Worm (Caenorhabditis elegans): ENCODE measurements around the gene nhr-225.
A peak's percentile ranks its signal among the peaks of the same experiment; 100 is the strongest.
"Not testable (repeated sequence)": the region's sequence is repeated elsewhere in the genome, so short reads cannot be mapped to it uniquely, and the experiment has no call there.

The nhr-225 gene

ce11 chrV:2290329-2290728, at the start of gene nhr-225:
nhr-225 (minus strand) TSS chrV:2290474.
- TF ChIP-seq ekl-4 (GFP tag; IDR thresholded peaks at IDR 0.05) (no peak), ama-1 (optimal IDR thresholded peaks at IDR 0.05) (no peak), ama-1 (GFP tag; optimal IDR thresholded peaks at IDR 0.05) (no peak), sea-2 (GFP tag; IDR thresholded peaks at IDR 0.05) (no peak), zim-3 (tag; optimal IDR thresholded peaks at IDR 0.05) (no peak), ets-4 (GFP tag; optimal IDR thresholded peaks at IDR 0.05) (no peak), F23B12.7 (tag; optimal IDR thresholded peaks at IDR 0.05; ENCODE audit: insufficient read depth) (no peak)

DNA sequence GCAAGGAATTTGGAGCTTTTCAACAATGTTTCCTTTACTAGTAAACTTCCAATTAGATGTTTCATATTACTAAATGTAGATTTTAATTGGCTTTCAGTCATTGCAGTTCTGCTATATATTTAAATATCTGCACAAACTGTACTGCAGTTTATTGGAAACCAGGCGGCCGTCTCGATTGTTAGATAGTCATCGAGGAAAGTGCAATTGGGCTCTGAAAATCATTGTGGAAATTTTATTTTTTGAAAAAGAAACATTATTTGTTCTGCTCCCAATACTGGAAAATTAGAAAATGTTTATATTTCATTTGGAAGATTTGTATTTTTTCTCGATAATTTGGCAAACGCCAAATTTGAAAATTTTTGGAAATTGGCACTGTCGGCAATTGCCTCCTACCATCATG, 48.3 kb upstream of the nhr-225 start, which contains the start of gene irld-29:
TSS of gene irld-29 (minus strand) at position 101 of the 400 bp plus-strand sequence.
- no peak for TF ChIP-seq ztf-6 (GFP tag; IDR thresholded peaks at IDR 0.05)
- no peak for TF ChIP-seq unc-130 (GFP tag; optimal IDR thresholded peaks at IDR 0.05)
- TF ChIP-seq rec-8 (tag; optimal IDR thresholded peaks at IDR 0.05): no peak
- no peak for TF ChIP-seq fkh-3 (tag; optimal IDR thresholded peaks at IDR 0.05)
- TF ChIP-seq lin-54 (GFP tag; optimal IDR thresholded peaks at IDR 0.05): no peak
- no peak for TF ChIP-seq dpff-1 (tag; optimal IDR thresholded peaks at IDR 0.05)
- no peak for TF ChIP-seq D2030.7 (GFP tag; IDR thresholded peaks at IDR 0.05)
- TF ChIP-seq madf-6 (GFP tag; IDR thresholded peaks at IDR 0.05): no peak
- no peak for TF ChIP-seq attf-3 (GFP tag; conservative IDR thresholded peaks at IDR 0.05)
- TF ChIP-seq B0019.2 (GFP tag; conservative IDR thresholded peaks at IDR 0.05): no peak

ce11 chrV:2336151-2336550, 45.9 kb upstream of the nhr-225 start, which contains the start of gene irld-28:
irld-28 (minus strand) TSS chrV:2336251.
- TF ChIP-seq attf-3 (GFP tag; conservative IDR thresholded peaks at IDR 0.05) (no peak), hlh-12 (tag; optimal IDR thresholded peaks at IDR 0.05) (no peak), hsf-1 (GFP tag; IDR thresholded peaks at IDR 0.05) (no peak), F57C9.4 (tag; optimal IDR thresholded peaks at IDR 0.05) (no peak), dox-1 (GFP tag; IDR thresholded peaks at IDR 0.05) (no peak), sdz-38 (tag; optimal IDR thresholded peaks at IDR 0.05) (no peak), ceh-79 (tag; optimal IDR thresholded peaks at IDR 0.05) (no peak), K11D2.4 (GFP tag; IDR thresholded peaks at IDR 0.05) (no peak), lin-54 (GFP tag; optimal IDR thresholded peaks at IDR 0.05) (no peak), ceh-91 (GFP tag; IDR thresholded peaks at IDR 0.05) (no peak), unc-62 (GFP tag; optimal IDR thresholded peaks at IDR 0.05) (no peak), mel-28 (tag; optimal IDR thresholded peaks at IDR 0.05; ENCODE audit: borderline replicate concordance) (no peak), lin-35 (GFP tag; optimal IDR thresholded peaks at IDR 0.05) (no peak)

ce11 chrV:2332837-2333236, 42.6 kb upstream of the nhr-225 start:
- TF ChIP-seq mcd-1 (GFP tag; IDR thresholded peaks at IDR 0.05) (peak; percentile 52), aptf-3 (GFP tag; IDR thresholded peaks at IDR 0.05) (0 out of 2 replicates have a peak, but pooled peaks have one; percentile 70), egrh-3 (GFP tag; IDR thresholded peaks at IDR 0.05) (peak; percentile 72; the same call in 1 of the 2 replicates), madf-6 (GFP tag; IDR thresholded peaks at IDR 0.05) (0 out of 2 replicates have a peak, but pooled peaks have one; percentile 7), snpc-4 (tag; optimal IDR thresholded peaks at IDR 0.05) (peak in 1 of 4 experiments; percentile 8)
- not testable (repeated sequence) for TF ChIP-seq snpc-4 (GFP tag; optimal IDR thresholded peaks at IDR 0.05)

DNA sequence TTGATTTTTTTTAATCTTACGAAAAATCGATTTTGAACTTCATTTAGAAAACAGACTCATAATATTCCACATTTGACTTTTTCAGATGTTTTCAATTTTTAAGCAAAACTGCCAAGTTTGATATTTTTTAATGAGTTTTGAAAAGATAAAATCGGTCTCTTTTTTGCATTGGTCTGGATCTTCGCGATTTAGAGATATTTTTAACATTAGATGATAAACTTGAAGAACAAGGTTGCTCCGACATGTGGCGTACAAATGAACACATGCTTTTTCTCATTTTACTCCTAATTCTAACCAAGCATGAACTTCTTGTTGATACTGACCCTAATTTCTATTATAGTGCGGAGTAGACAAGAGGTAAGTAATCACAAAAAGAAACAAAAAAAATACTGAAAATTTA, 41.3 kb upstream of the nhr-225 start, which contains the start of gene irld-32:
TSS of gene irld-32 (plus strand) at position 301 of the 400 bp plus-strand sequence.
- not testable (repeated sequence) for TF ChIP-seq snpc-3.4 (tag; optimal IDR thresholded peaks at IDR 0.05); dox-1 (GFP tag; IDR thresholded peaks at IDR 0.05); ccch-3 (GFP tag; optimal IDR thresholded peaks at IDR 0.05)
